Worm (Caenorhabditis elegans): Measurements from ENCODE around the gene F44G4.1.

The F44G4.1 gene

ce11 chrII:9031891-9032290 lies 37.5 kb downstream of the F44G4.1 start:
- TF ChIP-seq drap-1 (GFP tag; optimal IDR thresholded peaks at IDR 0.05), result no peak
- no peak for TF ChIP-seq ham-2 (GFP tag; optimal IDR thresholded peaks at IDR 0.05)
- no peak for TF ChIP-seq elt-3 (tag; optimal IDR thresholded peaks at IDR 0.05)
- no peak for TF ChIP-seq snpc-4 (tag; optimal IDR thresholded peaks at IDR 0.05)
- no peak for TF ChIP-seq ces-1 (GFP tag; optimal IDR thresholded peaks at IDR 0.05)

- TF ChIP-seq ces-1 (GFP tag; optimal IDR thresholded peaks at IDR 0.05), result no peak
- TF ChIP-seq blmp-1 (tag; optimal IDR thresholded peaks at IDR 0.05), result no peak
- no peak for TF ChIP-seq ham-2 (GFP tag; optimal IDR thresholded peaks at IDR 0.05)
- TF ChIP-seq cnd-1 (tag; optimal IDR thresholded peaks at IDR 0.05), result no peak
- TF ChIP-seq ceh-39 (tag; optimal IDR thresholded peaks at IDR 0.05), result no peak
- TF ChIP-seq nhr-237 (tag; optimal IDR thresholded peaks at IDR 0.05), result no peak
- TF ChIP-seq mls-2 (tag; optimal IDR thresholded peaks at IDR 0.05), result no peak
- TF ChIP-seq flh-1 (GFP tag; optimal IDR thresholded peaks at IDR 0.05), result no peak
- no peak for TF ChIP-seq snpc-4 (tag; optimal IDR thresholded peaks at IDR 0.05)
- no peak for TF ChIP-seq lsy-2 (tag; optimal IDR thresholded peaks at IDR 0.05)
- no peak for TF ChIP-seq lin-32 (GFP tag; optimal IDR thresholded peaks at IDR 0.05)
These were observed 38.6 kb downstream of the F44G4.1 start for ce11 chrII:9033034-9033433.

- TF ChIP-seq nhr-237 (tag; optimal IDR thresholded peaks at IDR 0.05) (no peak), ces-1 (GFP tag; optimal IDR thresholded peaks at IDR 0.05) (no peak), lin-13 (tag; optimal IDR thresholded peaks at IDR 0.05) (no peak), unc-120 (tag; optimal IDR thresholded peaks at IDR 0.05; ENCODE audit: poor library complexity, severe bottlenecking) (no peak), pha-4 (tag; optimal IDR thresholded peaks at IDR 0.05) (no peak), M03D4.4 (tag; optimal IDR thresholded peaks at IDR 0.05) (no peak), ham-2 (GFP tag; optimal IDR thresholded peaks at IDR 0.05) (no peak), unc-39 (tag; optimal IDR thresholded peaks at IDR 0.05) (no peak), nhr-2 (tag; optimal IDR thresholded peaks at IDR 0.05) (no peak), nhr-76 (tag; optimal IDR thresholded peaks at IDR 0.05) (no peak), snpc-4 (tag; optimal IDR thresholded peaks at IDR 0.05) (no peak), mep-1 (tag; optimal IDR thresholded peaks at IDR 0.05) (no peak), drap-1 (GFP tag; optimal IDR thresholded peaks at IDR 0.05) (no peak), bed-3 (GFP tag; optimal IDR thresholded peaks at IDR 0.05) (no peak), sem-2 (GFP tag; optimal IDR thresholded peaks at IDR 0.05) (no peak), lsy-2 (tag; optimal IDR thresholded peaks at IDR 0.05) (no peak), unc-62 (GFP tag; optimal IDR thresholded peaks at IDR 0.05) (no peak)
These were observed 43.8 kb downstream of the F44G4.1 start, which contains the start of gene gcs-1 for ce11 chrII:9038201-9038600. TSS of gene gcs-1 (minus strand) at chrII:9038301.

- TF ChIP-seq snpc-4 (tag; optimal IDR thresholded peaks at IDR 0.05) (no peak), cnd-1 (tag; optimal IDR thresholded peaks at IDR 0.05) (no peak), sptf-1 (tag; optimal IDR thresholded peaks at IDR 0.05) (no peak), ceh-43 (GFP tag; optimal IDR thresholded peaks at IDR 0.05) (no peak), nhr-12 (tag; optimal IDR thresholded peaks at IDR 0.05) (no peak), ham-2 (GFP tag; optimal IDR thresholded peaks at IDR 0.05) (no peak), M03D4.4 (tag; optimal IDR thresholded peaks at IDR 0.05) (no peak), drap-1 (GFP tag; optimal IDR thresholded peaks at IDR 0.05) (no peak), bed-3 (GFP tag; optimal IDR thresholded peaks at IDR 0.05) (no peak)
These were observed 44.3 kb downstream of the F44G4.1 start for ce11 chrII:9038736-9039135.

ce11 chrII:9041306-9041705 lies 46.9 kb downstream of the F44G4.1 start, which contains the start of gene F37B12.3:
TSS of gene F37B12.3 (minus strand) at chrII:9041406.
- TF ChIP-seq ceh-43 (GFP tag; optimal IDR thresholded peaks at IDR 0.05) (no peak), cnd-1 (tag; optimal IDR thresholded peaks at IDR 0.05) (no peak), nhr-12 (tag; optimal IDR thresholded peaks at IDR 0.05) (no peak), blmp-1 (tag; optimal IDR thresholded peaks at IDR 0.05) (no peak), snpc-4 (tag; optimal IDR thresholded peaks at IDR 0.05) (no peak), unc-62 (GFP tag; optimal IDR thresholded peaks at IDR 0.05) (no peak), pha-4 (tag; optimal IDR thresholded peaks at IDR 0.05) (no peak), ceh-83 (GFP tag; optimal IDR thresholded peaks at IDR 0.05) (no peak)

- TF ChIP-seq ceh-39 (tag; optimal IDR thresholded peaks at IDR 0.05) (no peak), unc-120 (tag; optimal IDR thresholded peaks at IDR 0.05; ENCODE audit: poor library complexity, severe bottlenecking) (no peak), mab-5 (tag; optimal IDR thresholded peaks at IDR 0.05) (no peak), ceh-83 (GFP tag; optimal IDR thresholded peaks at IDR 0.05) (no peak), nhr-2 (tag; optimal IDR thresholded peaks at IDR 0.05) (no peak), unc-39 (tag; optimal IDR thresholded peaks at IDR 0.05) (no peak), unc-62 (GFP tag; optimal IDR thresholded peaks at IDR 0.05) (no peak), tbx-8 (GFP tag; optimal IDR thresholded peaks at IDR 0.05) (no peak), ces-1 (GFP tag; optimal IDR thresholded peaks at IDR 0.05) (no peak), pha-4 (tag; optimal IDR thresholded peaks at IDR 0.05) (no peak), drap-1 (GFP tag; optimal IDR thresholded peaks at IDR 0.05) (no peak), zip-8 (tag; optimal IDR thresholded peaks at IDR 0.05) (no peak), sptf-1 (tag; optimal IDR thresholded peaks at IDR 0.05) (no peak), lsy-2 (tag; optimal IDR thresholded peaks at IDR 0.05) (no peak)
These were observed 47.6 kb downstream of the F44G4.1 start for ce11 chrII:9042059-9042458.

Data from whole organism, mixed stage, embryonic.